Fruit fly (Drosophila melanogaster) whole organism, embryonic: ENCODE measurements around the gene toe.

ENCODE experiments used
- Atf3 ChIP-seq: fragments of 200-800 bp; sonication (Bioruptor generic); optimal IDR thresholded peaks from 3 replicates; lab custom pipeline; 2016; ENCODE audit warnings: missing biosample characterization, missing genetic modification characterization
- Bgb ChIP-seq: fragments of 200-800 bp; sonication (Bioruptor generic); IDR thresholded peaks from 2 replicates; pipeline ENCODE4 v1.3.6; 2022; ENCODE audit warnings: missing biosample characterization, missing genetic modification characterization; ENCODE audit not compliant: partially characterized antibody
- CG11247 ChIP-seq: fragments of 200-800 bp; sonication (Bioruptor generic); IDR thresholded peaks from 2 replicates; pipeline ENCODE4 v1.3.6; 2022; ENCODE audit warnings: missing biosample characterization, missing genetic modification characterization
- CG12104 ChIP-seq: fragments of 200-800 bp; sonication (Bioruptor generic); optimal IDR thresholded peaks from 3 replicates; lab custom pipeline; 2016; ENCODE audit warnings: missing biosample characterization, missing genetic modification characterization
- CG13296 ChIP-seq: fragments of 200-800 bp; sonication (Bioruptor generic); optimal IDR thresholded peaks from 3 replicates; lab custom pipeline; 2018; ENCODE audit warnings: missing biosample characterization, mild to moderate bottlenecking, missing genetic modification characterization
- CG16863 ChIP-seq: fragments of 200-800 bp; sonication (Bioruptor generic); optimal IDR thresholded peaks from 3 replicates; lab custom pipeline; 2016; ENCODE audit warnings: missing biosample characterization, missing genetic modification characterization
- CG17361 ChIP-seq: fragments of 200-800 bp; sonication (Bioruptor generic); IDR thresholded peaks from 3 replicates; pipeline ENCODE4 v1.3.6; 2022; ENCODE audit warnings: missing biosample characterization, missing genetic modification characterization
- CG17612 ChIP-seq: fragments of 200-800 bp; sonication (Bioruptor generic); IDR thresholded peaks from 2 replicates; pipeline ENCODE4 v1.3.6; 2022; ENCODE audit warnings: missing biosample characterization, missing genetic modification characterization
- CG32772 ChIP-seq: fragments of 200-800 bp; sonication (Bioruptor generic); IDR thresholded peaks from 2 replicates; pipeline ENCODE4 v1.3.6; 2022; ENCODE audit warnings: missing biosample characterization, missing genetic modification characterization
- CG42726 ChIP-seq: fragments of 200-800 bp; sonication (Bioruptor generic); IDR thresholded peaks from 2 replicates; pipeline ENCODE4 v1.3.6; 2022; ENCODE audit warnings: missing biosample characterization, missing genetic modification characterization; ENCODE audit not compliant: partially characterized antibody
- CG4328 ChIP-seq: fragments of 200-800 bp; sonication (Bioruptor generic); optimal IDR thresholded peaks from 3 replicates; lab custom pipeline; 2017; ENCODE audit warnings: missing biosample characterization, missing genetic modification reagents, missing genetic modification characterization
- CG5245 ChIP-seq: fragments of 200-800 bp; sonication (Bioruptor generic); optimal IDR thresholded peaks from 3 replicates; lab custom pipeline; 2016; ENCODE audit warnings: missing biosample characterization, missing genetic modification characterization
- CG8089 ChIP-seq: fragments of 200-800 bp; sonication (Bioruptor generic); optimal IDR thresholded peaks from 3 replicates; lab custom pipeline; 2016; ENCODE audit warnings: missing biosample characterization, missing genetic modification characterization
- CG8359 ChIP-seq: fragments of 200-800 bp; sonication (Bioruptor generic); optimal IDR thresholded peaks from 2 replicates; lab custom pipeline; 2017; ENCODE audit warnings: missing biosample characterization, mild to moderate bottlenecking, missing genetic modification characterization, borderline replicate concordance
- Dbx ChIP-seq: fragments of 200-800 bp; sonication (Bioruptor generic); IDR thresholded peaks from 3 replicates; pipeline ENCODE4 v1.3.6; 2022; ENCODE audit warnings: missing biosample characterization, missing genetic modification characterization
- Dll ChIP-seq: fragments of 200-800 bp; sonication (Bioruptor generic); IDR thresholded peaks from 4 replicates; pipeline ENCODE4 v1.3.6; 2022; ENCODE audit warnings: missing biosample characterization, missing genetic modification characterization; ENCODE audit not compliant: partially characterized antibody
- Drgx ChIP-seq: fragments of 200-800 bp; sonication (Bioruptor generic); IDR thresholded peaks from 2 replicates; pipeline ENCODE4 v1.3.6; 2022; ENCODE audit warnings: missing biosample characterization, missing genetic modification characterization
- Myb ChIP-seq: fragments of 200-800 bp; sonication (Bioruptor generic); optimal IDR thresholded peaks from 2 replicates; lab custom pipeline; 2016; ENCODE audit warnings: missing biosample characterization, missing genetic modification characterization
- NC2α ChIP-seq: fragments of 200-800 bp; sonication (Bioruptor generic); optimal IDR thresholded peaks from 2 replicates; lab custom pipeline; 2016; ENCODE audit warnings: missing biosample characterization, missing genetic modification characterization
- Nf-YB ChIP-seq: fragments of 200-800 bp; sonication (Bioruptor generic); optimal IDR thresholded peaks from 3 replicates; lab custom pipeline; 2019; ENCODE audit warnings: missing biosample characterization, mild to moderate bottlenecking, missing genetic modification characterization, moderate library complexity
- Nf-YC ChIP-seq: fragments of 200-800 bp; optimal IDR thresholded peaks from 3 replicates; lab custom pipeline; 2019; ENCODE audit warnings: missing biosample characterization, mild to moderate bottlenecking, missing genetic modification characterization, moderate library complexity
- NfI ChIP-seq: fragments of 200-800 bp; sonication (Bioruptor generic); optimal IDR thresholded peaks from 3 replicates; lab custom pipeline; 2018; ENCODE audit warnings: missing biosample characterization, mild to moderate bottlenecking, missing genetic modification characterization, moderate library complexity
- Oli ChIP-seq: fragments of 200-800 bp; sonication (Bioruptor generic); optimal IDR thresholded peaks from 2 replicates; lab custom pipeline; 2018; ENCODE audit warnings: missing biosample characterization, mild to moderate bottlenecking, missing genetic modification characterization, moderate library complexity
- al ChIP-seq: fragments of 200-800 bp; sonication (Bioruptor generic); IDR thresholded peaks from 2 replicates; pipeline ENCODE4 v1.3.6; 2022; ENCODE audit warnings: missing biosample characterization, missing genetic modification characterization
- ap ChIP-seq: fragments of 200-800 bp; sonication (Bioruptor generic); IDR thresholded peaks from 2 replicates; pipeline ENCODE4 v1.3.6; 2022; ENCODE audit warnings: missing biosample characterization, missing genetic modification characterization
- ato ChIP-seq: fragments of 200-800 bp; sonication (Bioruptor generic); IDR thresholded peaks from 2 replicates; pipeline ENCODE4 v1.3.6; 2022; ENCODE audit warnings: missing biosample characterization, missing genetic modification characterization; ENCODE audit not compliant: partially characterized antibody
- bcd ChIP-seq: fragments of 200-800 bp; sonication (Bioruptor generic); optimal IDR thresholded peaks from 2 replicates; lab custom pipeline; 2017; ENCODE audit warnings: missing biosample characterization, mild to moderate bottlenecking, missing genetic modification characterization
- cg ChIP-seq: fragments of 200-800 bp; sonication (Bioruptor generic); optimal IDR thresholded peaks from 3 replicates; lab custom pipeline; 2019; ENCODE audit warnings: missing biosample characterization, mild to moderate bottlenecking, missing genetic modification characterization, moderate library complexity
- chinmo ChIP-seq: fragments of 200-800 bp; sonication (Bioruptor generic); IDR thresholded peaks from 4 replicates; pipeline ENCODE4 v1.3.6; 2022; ENCODE audit warnings: missing biosample characterization, missing genetic modification characterization; ENCODE audit not compliant: partially characterized antibody
- ci ChIP-seq: fragments of 200-800 bp; sonication (Bioruptor generic); IDR thresholded peaks from 3 replicates; pipeline ENCODE4 v1.3.6; 2022; ENCODE audit warnings: missing biosample characterization, missing genetic modification characterization
- crol ChIP-seq: fragments of 200-800 bp; sonication (Bioruptor generic); IDR thresholded peaks from 2 replicates; pipeline ENCODE4 v1.3.6; 2022; ENCODE audit warnings: missing biosample characterization, missing genetic modification characterization
- dm ChIP-seq: fragments of 200-800 bp; sonication (Bioruptor generic); optimal IDR thresholded peaks from 3 replicates; lab custom pipeline; 2016; ENCODE audit warnings: missing biosample characterization, missing genetic modification characterization
- fru ChIP-seq: fragments of >200 bp; optimal IDR thresholded peaks from 2 replicates; lab custom pipeline; 2017
- gce ChIP-seq: fragments of 200-800 bp; sonication (Bioruptor generic); IDR thresholded peaks from 3 replicates; pipeline ENCODE4 v1.3.6; 2022; ENCODE audit warnings: missing biosample characterization, missing genetic modification characterization
- grau ChIP-seq: fragments of 200-800 bp; optimal IDR thresholded peaks from 3 replicates; lab custom pipeline; 2019; ENCODE audit warnings: missing biosample characterization, mild to moderate bottlenecking, missing genetic modification characterization, moderate library complexity
- grn ChIP-seq: fragments of 200-800 bp; sonication (Bioruptor generic); optimal IDR thresholded peaks from 3 replicates; lab custom pipeline; 2017; ENCODE audit warnings: missing biosample characterization, missing genetic modification characterization
- kah ChIP-seq: fragments of 200-800 bp; sonication (Bioruptor generic); optimal IDR thresholded peaks from 2 replicates; lab custom pipeline; 2018; ENCODE audit warnings: missing biosample characterization, mild to moderate bottlenecking, missing genetic modification characterization
- ken ChIP-seq: fragments of 200-800 bp; sonication (Bioruptor generic); IDR thresholded peaks from 3 replicates; pipeline ENCODE4 v1.3.6; 2022; ENCODE audit warnings: missing biosample characterization, missing genetic modification characterization
- lmd ChIP-seq: fragments of 200-800 bp; sonication (Bioruptor generic); IDR thresholded peaks from 2 replicates; pipeline ENCODE4 v1.3.6; 2022; ENCODE audit warnings: missing biosample characterization, missing genetic modification characterization
- pzg ChIP-seq: fragments of 200-800 bp; sonication (Bioruptor generic); optimal IDR thresholded peaks from 3 replicates; lab custom pipeline; 2018; ENCODE audit warnings: missing biosample characterization, mild to moderate bottlenecking, missing genetic modification characterization, moderate library complexity
- sc ChIP-seq, 3 experiments: fragments of >200 bp in 2 of 3; fragments of 200-800 bp in 1 of 3; sonication (Bioruptor generic) in 1 of 3; optimal IDR thresholded peaks; 2 replicates in 2 of 3; 3 replicates in 1 of 3; lab custom pipeline; 2017; ENCODE audit warnings: mild to moderate bottlenecking in 1 of 3, missing biosample characterization in 1 of 3, missing genetic modification characterization in 1 of 3, missing genetic modification reagents in 1 of 3
- scrt ChIP-seq: fragments of 200-800 bp; sonication (Bioruptor generic); optimal IDR thresholded peaks from 2 replicates; lab custom pipeline; 2018; ENCODE audit warnings: missing biosample characterization, mild to moderate bottlenecking, missing genetic modification characterization, moderate library complexity
- sens ChIP-seq: fragments of 200-800 bp; sonication (Bioruptor generic); peaks from one replicate; lab custom pipeline; 2016; ENCODE audit warnings: missing biosample characterization, missing genetic modification characterization
- sens-2 ChIP-seq: fragments of 200-800 bp; sonication (Bioruptor generic); IDR thresholded peaks from 2 replicates; pipeline ENCODE4 v1.3.6; 2022; ENCODE audit warnings: missing biosample characterization, missing genetic modification characterization
- sqz ChIP-seq: fragments of 200-800 bp; sonication (Bioruptor generic); optimal IDR thresholded peaks from 3 replicates; lab custom pipeline; 2018; ENCODE audit warnings: missing biosample characterization, mild to moderate bottlenecking, missing genetic modification characterization
- ssp ChIP-seq: fragments of 200-800 bp; sonication (Bioruptor generic); IDR thresholded peaks from 2 replicates; pipeline ENCODE4 v1.3.6; 2022; ENCODE audit warnings: missing biosample characterization, missing genetic modification characterization
- tio ChIP-seq: fragments of 200-800 bp; sonication (Bioruptor generic); optimal IDR thresholded peaks from 2 replicates; lab custom pipeline; 2017; ENCODE audit warnings: missing biosample characterization, missing genetic modification characterization, inconsistent platforms
- tll ChIP-seq, 2 experiments: fragments of 200-800 bp in 1 of 2; fragments of >200 bp in 1 of 2; sonication (Bioruptor generic) in 1 of 2; optimal IDR thresholded peaks; 2 replicates each; lab custom pipeline; 2017 to 2019; ENCODE audit warnings: missing biosample characterization in 2 of 2, missing genetic modification characterization in 2 of 2, mild to moderate bottlenecking in 1 of 2, moderate library complexity in 1 of 2
- wdn ChIP-seq: fragments of 200-800 bp; sonication (Bioruptor generic); IDR thresholded peaks from 2 replicates; pipeline ENCODE4 v1.3.6; 2022; ENCODE audit warnings: missing biosample characterization, missing genetic modification characterization
- z ChIP-seq: fragments of 200-800 bp; sonication (Bioruptor generic); IDR thresholded peaks from 3 replicates; pipeline ENCODE4 v1.3.6; 2022; ENCODE audit warnings: missing biosample characterization, missing genetic modification characterization

toe gene

DNA sequence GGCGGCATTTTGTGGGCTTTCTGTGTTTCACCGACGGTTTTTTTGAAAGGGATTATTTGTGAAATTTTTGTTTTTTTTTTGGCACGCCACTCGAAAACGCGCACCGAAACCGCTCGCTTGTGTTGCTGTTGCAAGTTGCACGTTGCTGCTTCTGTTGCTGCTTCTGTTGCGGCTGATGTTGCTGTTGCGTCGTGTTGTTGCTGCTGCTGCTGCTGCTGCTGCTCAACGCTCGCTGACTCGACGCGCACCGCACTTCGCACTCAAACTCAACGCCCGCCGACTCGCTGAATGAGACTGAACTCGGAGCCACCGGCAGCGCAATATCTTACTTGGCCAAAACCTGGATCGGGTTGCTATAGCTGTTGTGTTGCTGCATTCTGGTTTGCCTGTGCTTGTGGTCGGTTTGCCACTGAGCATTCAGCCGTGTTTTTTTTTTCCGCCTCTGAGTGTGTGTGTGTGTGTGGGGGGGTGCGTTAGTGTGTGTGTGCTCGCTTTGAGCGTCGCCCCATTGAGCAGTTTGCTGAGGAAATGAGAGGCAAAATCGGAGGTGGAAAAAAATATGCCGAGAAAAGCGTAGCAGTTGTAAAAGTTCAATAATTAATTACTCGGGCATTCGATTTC, at the start of gene toe:
Gene toe, minus strand, starts transcription at position 277 of the 621 bp plus-strand sequence.
- TF ChIP-seq ap (GFP tag; lab: Robert Waterston, UW) (no peak), kah (GFP tag; lab: Kevin White, UChicago) (no peak), al (GFP tag; lab: Robert Waterston, UW) (no peak), wdn (GFP tag; lab: Robert Waterston, UW) (no peak), scrt (GFP tag; lab: Kevin White, UChicago) (no peak), CG17612 (GFP tag; lab: Robert Waterston, UW) (no peak), sens-2 (GFP tag; lab: Robert Waterston, UW) (no peak), cg (GFP tag; lab: Kevin White, UChicago) (peak; percentile 80), Nf-YC (tag; lab: Kevin White, UChicago) (peak; percentile 53), CG42726 (GFP tag; lab: Robert Waterston, UW) (no peak), CG12104 (GFP tag; lab: Kevin White, UChicago) (no peak), NC2α (GFP tag; lab: Kevin White, UChicago) (no peak), Dll (GFP tag; lab: Robert Waterston, UW) (no peak), ci (0 out of 3 replicates have a peak, but pooled peaks have one; percentile 5), ken (GFP tag; lab: Robert Waterston, UW) (no peak), pzg (GFP tag; lab: Kevin White, UChicago) (no peak), Oli (tag; lab: Kevin White, UChicago) (no peak), CG13296 (GFP tag; lab: Kevin White, UChicago) (no peak), fru (lab: Kevin White, UChicago) (no peak), gce (GFP tag; lab: Robert Waterston, UW) (0 out of 3 replicates have a peak, but pooled peaks have one; percentile 32), sqz (GFP tag; lab: Kevin White, UChicago) (peak; percentile 75), z (GFP tag; lab: Robert Waterston, UW) (peak; percentile 96), chinmo (0 out of 4 replicates have a peak, but pooled peaks have one; percentile 35), Nf-YB (GFP tag; lab: Kevin White, UChicago) (peak; percentile 85), CG8359 (GFP tag; lab: Kevin White, UChicago) (no peak), CG17361 (GFP tag; lab: Robert Waterston, UW) (no peak), CG4328 (GFP tag; lab: Kevin White, UChicago) (no peak), sc (optimal IDR thresholded peaks at IDR 0.05; lab: Kevin White, UChicago) (no peak), sc (GFP tag; optimal IDR thresholded peaks at IDR 0.05; lab: Kevin White, UChicago) (no peak), CG32772 (GFP tag; lab: Robert Waterston, UW) (0 out of 2 replicates have a peak, but pooled peaks have one; percentile 10), Atf3 (GFP tag; lab: Kevin White, UChicago) (no peak), bcd (GFP tag; lab: Kevin White, UChicago) (no peak), tll (GFP tag; optimal IDR thresholded peaks at IDR 0.05; lab: Kevin White, UChicago) (no peak), lmd (GFP tag; lab: Robert Waterston, UW) (no peak), Dbx (GFP tag; lab: Robert Waterston, UW) (no peak)

DNA sequence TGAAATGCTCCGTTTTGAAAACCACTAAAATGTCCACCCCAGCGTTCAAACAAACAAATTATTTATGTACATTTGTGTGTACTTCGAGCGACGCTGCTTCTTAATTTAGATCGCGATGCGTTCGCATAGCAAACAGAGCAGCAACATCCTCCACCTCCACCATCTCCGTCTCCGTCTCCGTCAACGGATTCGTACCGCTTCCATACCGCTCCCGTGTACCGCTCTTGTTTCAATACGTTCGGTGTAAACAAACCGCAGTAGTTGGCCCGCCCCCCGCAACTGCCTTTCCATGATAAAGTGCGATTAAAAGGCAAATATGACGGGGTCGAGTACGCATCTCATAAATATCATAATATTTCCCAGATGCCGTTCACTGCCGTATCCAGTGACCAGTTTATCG, 49.8 kb upstream of the toe start, which contains the start of gene CG33725:
Gene CG33725, plus strand, starts transcription at position 364 of the 400 bp plus-strand sequence.
- TF ChIP-seq CG11247 (GFP tag; lab: Robert Waterston, UW) (no peak), ssp (no peak), Drgx (GFP tag; lab: Robert Waterston, UW) (peak; percentile 30; the same call in 1 of the 2 replicates), crol (GFP tag; lab: Robert Waterston, UW) (peak; percentile 92), dm (no peak), grn (GFP tag; lab: Kevin White, UChicago) (no peak), Myb (no peak), CG8089 (no peak), ato (GFP tag; lab: Robert Waterston, UW) (no peak), CG16863 (GFP tag; lab: Kevin White, UChicago) (no peak), grau (tag; lab: Kevin White, UChicago) (no peak), CG5245 (GFP tag; lab: Kevin White, UChicago) (no peak), Bgb (no peak), tio (GFP tag; lab: Kevin White, UChicago) (no peak), NfI (GFP tag; lab: Kevin White, UChicago) (peak; percentile 18), sens (GFP tag; lab: Kevin White, UChicago) (peak; percentile 45)
